Worm (Caenorhabditis elegans): ENCODE measurements around the gene Y57G7A.1.

- TF ChIP-seq ama-1 (optimal IDR thresholded peaks at IDR 0.05) (no peak), tbx-37 (GFP tag; conservative IDR thresholded peaks at IDR 0.05) (no peak), flt-1 (GFP tag; IDR thresholded peaks at IDR 0.05) (no peak), tra-4 (tag; optimal IDR thresholded peaks at IDR 0.05) (no peak), sea-1 (GFP tag; conservative IDR thresholded peaks at IDR 0.05) (no peak)
Observed at ce11 chrII:1306036-1306435, 7.8 kb downstream of the Y57G7A.1 start, which contains the start of gene emc-2.

Measured in whole organism, early embryonic.